Worm (Caenorhabditis elegans): Measurements from ENCODE around the gene Y54F10AL.1.

DNA sequence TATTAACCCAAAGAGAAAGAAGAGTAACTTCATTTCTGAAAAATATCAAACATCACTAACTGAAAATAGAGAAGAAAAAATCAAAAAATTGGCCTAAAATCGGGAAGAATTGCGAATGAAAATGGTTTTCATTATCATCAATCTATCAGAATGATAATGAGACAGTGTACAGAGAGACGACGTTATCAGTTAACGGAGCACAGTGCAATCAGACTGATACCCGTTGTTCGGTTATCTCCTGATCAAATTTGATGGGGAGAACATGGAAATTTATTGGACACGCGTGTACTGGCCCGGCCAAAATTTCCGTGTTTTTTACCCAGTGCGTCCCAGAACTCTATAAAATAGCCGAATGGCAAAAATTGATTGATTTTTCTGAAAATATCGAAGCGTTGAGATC is 20.4 kb downstream of the Y54F10AL.1 start, which contains the start of gene Y54F10AM.8:
- no peak for TF ChIP-seq zim-3 (tag; optimal IDR thresholded peaks at IDR 0.05)
- TF ChIP-seq akir-1 (GFP tag; optimal IDR thresholded peaks at IDR 0.05) = no peak
- no peak for TF ChIP-seq T26A5.8 (tag; optimal IDR thresholded peaks at IDR 0.05)
- TF ChIP-seq Y95B8A.8 (GFP tag; IDR thresholded peaks at IDR 0.05) = no peak
- no peak for TF ChIP-seq ama-1 (optimal IDR thresholded peaks at IDR 0.05)
- no peak for TF ChIP-seq ama-1 (GFP tag; optimal IDR thresholded peaks at IDR 0.05)
- no peak for TF ChIP-seq B0019.2 (GFP tag; conservative IDR thresholded peaks at IDR 0.05)
- no peak for TF ChIP-seq unc-62 (GFP tag; optimal IDR thresholded peaks at IDR 0.05)
- TF ChIP-seq him-1 (tag; optimal IDR thresholded peaks at IDR 0.05) = no peak
- TF ChIP-seq nfya-1 (tag; optimal IDR thresholded peaks at IDR 0.05; ENCODE audit: borderline replicate concordance, insufficient read depth) = no peak
- TF ChIP-seq ceh-79 (tag; optimal IDR thresholded peaks at IDR 0.05) = no peak
- TF ChIP-seq Y79H2A.3 (GFP tag; conservative IDR thresholded peaks at IDR 0.05) = no peak
- TF ChIP-seq nfya-2 (GFP tag; IDR thresholded peaks at IDR 0.05) = no peak
- no peak for TF ChIP-seq madf-6 (GFP tag; IDR thresholded peaks at IDR 0.05)
